Worm (Caenorhabditis elegans): ENCODE results near the gene nhl-2.

- no peak for TF ChIP-seq ama-1 (optimal IDR thresholded peaks at IDR 0.05)
- TF ChIP-seq hnd-1 (tag; optimal IDR thresholded peaks at IDR 0.05), result no peak
- no peak for TF ChIP-seq B0310.2 (tag; optimal IDR thresholded peaks at IDR 0.05)
- TF ChIP-seq tbx-37 (GFP tag; conservative IDR thresholded peaks at IDR 0.05), result no peak
- no peak for TF ChIP-seq flt-1 (GFP tag; IDR thresholded peaks at IDR 0.05)
- no peak for TF ChIP-seq pes-1 (GFP tag; IDR thresholded peaks at IDR 0.05)
- no peak for TF ChIP-seq ets-7 (tag; optimal IDR thresholded peaks at IDR 0.05)
- no peak for TF ChIP-seq F13C5.2 (tag; optimal IDR thresholded peaks at IDR 0.05)
Observed at ce11 chrIII:4878281-4878680, 20.6 kb downstream of the nhl-2 start, which contains the start of the genes tost-1 and arx-6.
